Fruit fly (Drosophila melanogaster) whole organism, prepupa: ENCODE data around the gene CG13390.

Source experiments
- Blimp-1 ChIP-seq: fragments of 200-800 bp; sonication (Bioruptor generic); optimal IDR thresholded peaks from 3 replicates; lab custom pipeline; 2017; ENCODE audit warnings: missing biosample characterization, missing genetic modification characterization, mild to moderate bottlenecking, moderate library complexity, missing genetic modification reagents
- CG10669 ChIP-seq: fragments of 200-800 bp; sonication (Bioruptor generic); optimal IDR thresholded peaks from 3 replicates; lab custom pipeline; 2018; ENCODE audit warnings: missing biosample characterization, mild to moderate bottlenecking, missing genetic modification characterization, moderate library complexity
- CG11294 ChIP-seq: fragments of 200-800 bp; sonication (Bioruptor generic); IDR thresholded peaks from 2 replicates; pipeline ENCODE4 v1.3.6; 2022; ENCODE audit warnings: missing biosample characterization, missing genetic modification characterization
- CG11762 ChIP-seq: fragments of 200-800 bp; sonication (Bioruptor generic); optimal IDR thresholded peaks from 3 replicates; lab custom pipeline; 2016; ENCODE audit warnings: missing biosample characterization, missing genetic modification characterization; ENCODE audit not compliant: insufficient read depth
- CG11902 ChIP-seq: fragments of 200-800 bp; sonication (Bioruptor generic); optimal IDR thresholded peaks from 3 replicates; lab custom pipeline; 2016; ENCODE audit warnings: missing biosample characterization, missing genetic modification characterization
- CG15336 ChIP-seq: fragments of 200-800 bp; sonication (Bioruptor generic); IDR thresholded peaks from 2 replicates; pipeline ENCODE4 v1.3.6; 2022; ENCODE audit warnings: missing biosample characterization, missing genetic modification characterization
- CG1621 ChIP-seq: fragments of 200-800 bp; sonication (Bioruptor generic); optimal IDR thresholded peaks from 3 replicates; lab custom pipeline; 2018; ENCODE audit warnings: missing biosample characterization, mild to moderate bottlenecking, missing genetic modification characterization
- CG3032 ChIP-seq: fragments of 200-800 bp; optimal IDR thresholded peaks from 2 replicates; lab custom pipeline; 2019; ENCODE audit warnings: missing biosample characterization, mild to moderate bottlenecking, missing genetic modification characterization, moderate library complexity
- CG31627 ChIP-seq: fragments of 200-800 bp; sonication (Bioruptor generic); optimal IDR thresholded peaks from 3 replicates; lab custom pipeline; 2016; ENCODE audit warnings: missing biosample characterization, missing genetic modification characterization
- CG32006 ChIP-seq: fragments of 200-800 bp; sonication (Bioruptor generic); optimal IDR thresholded peaks from 3 replicates; lab custom pipeline; 2017; ENCODE audit warnings: missing biosample characterization, mild to moderate bottlenecking, missing genetic modification characterization
- CG3919 ChIP-seq: fragments of 200-800 bp; sonication (Bioruptor generic); optimal IDR thresholded peaks from 3 replicates; lab custom pipeline; 2016; ENCODE audit warnings: missing biosample characterization, missing genetic modification characterization
- CG4318 ChIP-seq: fragments of 200-800 bp; sonication (Bioruptor generic); optimal IDR thresholded peaks from 3 replicates; lab custom pipeline; 2017; ENCODE audit warnings: missing biosample characterization, mild to moderate bottlenecking, missing genetic modification characterization
- CG6163 ChIP-seq: fragments of 200-800 bp; sonication (Bioruptor generic); IDR thresholded peaks from 3 replicates; pipeline ENCODE4 v1.3.6; 2022; ENCODE audit warnings: missing biosample characterization, missing genetic modification characterization
- CG6276 ChIP-seq: fragments of 200-800 bp; sonication (Bioruptor generic); optimal IDR thresholded peaks from 2 replicates; lab custom pipeline; 2017; ENCODE audit warnings: missing biosample characterization, mild to moderate bottlenecking, missing genetic modification characterization
- CG6792 ChIP-seq: fragments of 200-800 bp; sonication (Bioruptor generic); optimal IDR thresholded peaks from 3 replicates; lab custom pipeline; 2016; ENCODE audit warnings: missing biosample characterization, missing genetic modification characterization
- CG6854 ChIP-seq: fragments of 200-800 bp; sonication (Bioruptor generic); optimal IDR thresholded peaks from 2 replicates; lab custom pipeline; 2017; ENCODE audit warnings: missing biosample characterization, mild to moderate bottlenecking, missing genetic modification characterization
- CG7368 ChIP-seq: fragments of 200-800 bp; sonication (Bioruptor generic); optimal IDR thresholded peaks from 3 replicates; lab custom pipeline; 2016; ENCODE audit warnings: missing biosample characterization, missing genetic modification characterization
- CG8119 ChIP-seq: fragments of 200-800 bp; sonication (Bioruptor generic); IDR thresholded peaks from 3 replicates; pipeline ENCODE4 v1.3.6; 2022; ENCODE audit warnings: missing biosample characterization, missing genetic modification characterization
- CG8632 ChIP-seq: fragments of 200-800 bp; sonication (Bioruptor generic); optimal IDR thresholded peaks from 3 replicates; lab custom pipeline; 2016; ENCODE audit warnings: missing biosample characterization, missing genetic modification characterization
- CG9139 ChIP-seq: fragments of 200-800 bp; sonication (Bioruptor generic); optimal IDR thresholded peaks from 3 replicates; lab custom pipeline; 2017; ENCODE audit warnings: missing biosample characterization, mild to moderate bottlenecking, missing genetic modification characterization
- Eip75B ChIP-seq: fragments of 200-800 bp; sonication (Bioruptor generic); optimal IDR thresholded peaks from 3 replicates; lab custom pipeline; 2016; ENCODE audit warnings: missing biosample characterization, missing genetic modification characterization
- Eip78C ChIP-seq: fragments of 200-800 bp; sonication (Bioruptor generic); peaks from one replicate; lab custom pipeline; 2016; ENCODE audit warnings: missing biosample characterization, missing genetic modification characterization
- Eip93F ChIP-seq: fragments of 200-800 bp; sonication (Bioruptor generic); optimal IDR thresholded peaks from 2 replicates; lab custom pipeline; 2016; ENCODE audit warnings: missing biosample characterization, mild to moderate bottlenecking, missing genetic modification characterization
- Ets21C ChIP-seq: fragments of 200-800 bp; sonication (Bioruptor generic); optimal IDR thresholded peaks from 3 replicates; lab custom pipeline; 2016; ENCODE audit warnings: missing biosample characterization, missing genetic modification characterization
- Ets96B ChIP-seq: fragments of 200-800 bp; optimal IDR thresholded peaks from 2 replicates; lab custom pipeline; 2019; ENCODE audit warnings: missing biosample characterization, mild to moderate bottlenecking, missing genetic modification characterization, moderate library complexity
- Gug ChIP-seq: fragments of 200-800 bp; sonication (Bioruptor generic); IDR thresholded peaks from 2 replicates; pipeline ENCODE4 v1.3.6; 2022; ENCODE audit warnings: missing biosample characterization, missing genetic modification characterization
- Hr38 ChIP-seq: sonication (Bioruptor generic); optimal IDR thresholded peaks from 2 replicates; lab custom pipeline; 2016; ENCODE audit warnings: missing biosample characterization, missing genetic modification characterization
- Hr39 ChIP-seq: fragments of 200-800 bp; sonication (Bioruptor generic); optimal IDR thresholded peaks from 2 replicates; lab custom pipeline; 2016; ENCODE audit warnings: missing biosample characterization, missing genetic modification characterization
- Hr4 ChIP-seq: fragments of 200-800 bp; sonication (Bioruptor generic); optimal IDR thresholded peaks from 3 replicates; lab custom pipeline; 2016; ENCODE audit warnings: missing biosample characterization, missing genetic modification characterization
- Lpt ChIP-seq: fragments of 200-800 bp; sonication (Bioruptor generic); optimal IDR thresholded peaks from 3 replicates; lab custom pipeline; 2016; ENCODE audit warnings: missing biosample characterization, missing genetic modification characterization
- Met ChIP-seq: fragments of 200-800 bp; sonication (Bioruptor generic); optimal IDR thresholded peaks from 3 replicates; lab custom pipeline; 2016; ENCODE audit warnings: missing biosample characterization, missing genetic modification characterization
- OdsH ChIP-seq: fragments of 200-800 bp; sonication (Bioruptor generic); optimal IDR thresholded peaks from 3 replicates; lab custom pipeline; 2016; ENCODE audit warnings: missing biosample characterization, missing genetic modification characterization
- Smox ChIP-seq: fragments of 200-800 bp; sonication (Bioruptor generic); optimal IDR thresholded peaks from 3 replicates; lab custom pipeline; 2016; ENCODE audit warnings: missing biosample characterization, missing genetic modification characterization
- Sox102F ChIP-seq: fragments of 200-800 bp; sonication (Bioruptor generic); optimal IDR thresholded peaks from 2 replicates; lab custom pipeline; 2016; ENCODE audit warnings: missing biosample characterization, mild to moderate bottlenecking, missing genetic modification characterization
- Sox14 ChIP-seq: fragments of 200-800 bp; sonication (Bioruptor generic); optimal IDR thresholded peaks from 3 replicates; lab custom pipeline; 2016; ENCODE audit warnings: missing biosample characterization, missing genetic modification characterization
- Sox15 ChIP-seq: fragments of 200-800 bp; sonication (Bioruptor generic); optimal IDR thresholded peaks from 3 replicates; lab custom pipeline; 2016; ENCODE audit warnings: missing biosample characterization, missing genetic modification characterization
- achi ChIP-seq: fragments of 200-800 bp; sonication (Bioruptor generic); optimal IDR thresholded peaks from 3 replicates; lab custom pipeline; 2016; ENCODE audit warnings: missing biosample characterization, missing genetic modification characterization
- acj6 ChIP-seq: fragments of 200-800 bp; sonication (Bioruptor generic); optimal IDR thresholded peaks from 3 replicates; lab custom pipeline; 2016; ENCODE audit warnings: missing biosample characterization, missing genetic modification characterization
- cyc ChIP-seq: fragments of 200-800 bp; sonication (Bioruptor generic); optimal IDR thresholded peaks from 3 replicates; lab custom pipeline; 2016; ENCODE audit warnings: missing biosample characterization, missing genetic modification characterization
- dac ChIP-seq: fragments of 200-800 bp; sonication (Bioruptor generic); optimal IDR thresholded peaks from 2 replicates; lab custom pipeline; 2017; ENCODE audit warnings: missing biosample characterization, mild to moderate bottlenecking, missing genetic modification characterization
- dsx ChIP-seq: fragments of 200-800 bp; optimal IDR thresholded peaks from 3 replicates; lab custom pipeline; 2019; ENCODE audit warnings: missing biosample characterization, mild to moderate bottlenecking, missing genetic modification characterization, moderate library complexity; ENCODE audit not compliant: poor library complexity, severe bottlenecking
- eg ChIP-seq: fragments of 200-800 bp; sonication (Bioruptor generic); IDR thresholded peaks from 3 replicates; pipeline ENCODE4 v1.3.6; 2022; ENCODE audit warnings: missing biosample characterization, missing genetic modification characterization
- esn ChIP-seq: fragments of 200-800 bp; sonication (Bioruptor generic); optimal IDR thresholded peaks from 2 replicates; lab custom pipeline; 2016; ENCODE audit warnings: missing biosample characterization, mild to moderate bottlenecking, missing genetic modification characterization, moderate library complexity
- fd59A ChIP-seq: fragments of 200-800 bp; sonication (Bioruptor generic); optimal IDR thresholded peaks from 2 replicates; lab custom pipeline; 2017; ENCODE audit warnings: missing biosample characterization, mild to moderate bottlenecking, missing genetic modification characterization, missing genetic modification reagents
- fd85E ChIP-seq: fragments of 200-800 bp; sonication (Bioruptor generic); optimal IDR thresholded peaks from 3 replicates; lab custom pipeline; 2016; ENCODE audit warnings: missing biosample characterization, missing genetic modification characterization
- fkh ChIP-seq: fragments of 200-800 bp; sonication (Bioruptor generic); optimal IDR thresholded peaks from 3 replicates; lab custom pipeline; 2017; ENCODE audit warnings: missing biosample characterization, mild to moderate bottlenecking, missing genetic modification characterization, moderate library complexity
- lz ChIP-seq: fragments of 200-800 bp; sonication (Bioruptor generic); optimal IDR thresholded peaks from 3 replicates; lab custom pipeline; 2016; ENCODE audit warnings: missing biosample characterization, missing genetic modification characterization
- net ChIP-seq: fragments of 200-800 bp; sonication (Bioruptor generic); optimal IDR thresholded peaks from 3 replicates; lab custom pipeline; 2016; ENCODE audit warnings: missing biosample characterization, missing genetic modification characterization
- pdm3 ChIP-seq: fragments of 200-800 bp; sonication (Bioruptor generic); optimal IDR thresholded peaks from 3 replicates; lab custom pipeline; 2016; ENCODE audit warnings: missing biosample characterization, missing genetic modification characterization
- spab ChIP-seq: fragments of 200-800 bp; sonication (Bioruptor generic); optimal IDR thresholded peaks from 2 replicates; lab custom pipeline; 2017; ENCODE audit warnings: missing biosample characterization, mild to moderate bottlenecking, missing genetic modification characterization, missing genetic modification reagents
- ss ChIP-seq, 2 experiments: fragments of 200-800 bp; sonication (Bioruptor generic); optimal IDR thresholded peaks; 2 replicates in 1 of 2; 3 replicates in 1 of 2; lab custom pipeline; 2017 to 2018; ENCODE audit warnings: mild to moderate bottlenecking in 2 of 2, missing biosample characterization in 2 of 2, missing genetic modification characterization in 2 of 2, moderate library complexity in 1 of 2
- svp ChIP-seq: fragments of 200-800 bp; sonication (Bioruptor generic); peaks from one replicate; lab custom pipeline; 2016; ENCODE audit warnings: missing biosample characterization, missing genetic modification characterization
- topi ChIP-seq: fragments of 200-800 bp; sonication (Bioruptor generic); optimal IDR thresholded peaks from 3 replicates; lab custom pipeline; 2016; ENCODE audit warnings: missing biosample characterization, missing genetic modification characterization
- vri ChIP-seq: fragments of 200-800 bp; sonication (Bioruptor generic); optimal IDR thresholded peaks from 3 replicates; lab custom pipeline; 2016; ENCODE audit warnings: missing biosample characterization, mild to moderate bottlenecking, missing genetic modification characterization

The CG13390 gene

dm6 chr2L:8411530-8411929 is 34.9 kb upstream of the CG13390 start, which contains the start of gene Naglu:
Gene Naglu, minus strand, starts transcription at chr2L:8411868.
- TF ChIP-seq OdsH: no peak
- no peak for TF ChIP-seq Hr4 (GFP tag; lab: Kevin White, UChicago)
- TF ChIP-seq Eip93F: no peak
- no peak for TF ChIP-seq CG6276
- TF ChIP-seq CG8119 (GFP tag; lab: Robert Waterston, UW): no peak
- no peak for TF ChIP-seq Ets21C
- no peak for TF ChIP-seq CG11902
- peak; percentile 32 for TF ChIP-seq CG8632 (GFP tag; lab: Kevin White, UChicago)
- no peak for TF ChIP-seq dac (GFP tag; lab: Kevin White, UChicago)
- TF ChIP-seq fd59A (GFP tag; lab: Kevin White, UChicago): no peak
- peak; percentile 46 for TF ChIP-seq CG6792 (GFP tag; lab: Kevin White, UChicago)
- no peak for TF ChIP-seq CG4318 (GFP tag; lab: Kevin White, UChicago)
- TF ChIP-seq Sox102F (GFP tag; lab: Kevin White, UChicago): no peak
- TF ChIP-seq CG10669 (GFP tag; lab: Kevin White, UChicago): no peak
- no peak for TF ChIP-seq pdm3
- TF ChIP-seq fkh: no peak
- peak; percentile 53 for TF ChIP-seq esn (GFP tag; lab: Kevin White, UChicago)
- no peak for TF ChIP-seq cyc (GFP tag; lab: Kevin White, UChicago)
- no peak for TF ChIP-seq Ets96B (tag; lab: Kevin White, UChicago)
- no peak for TF ChIP-seq Lpt (GFP tag; lab: Kevin White, UChicago)
- no peak for TF ChIP-seq net (GFP tag; lab: Kevin White, UChicago)
- no peak for TF ChIP-seq CG3919 (GFP tag; lab: Kevin White, UChicago)
- no peak for TF ChIP-seq fd85E (GFP tag; lab: Kevin White, UChicago)
- TF ChIP-seq CG11294 (GFP tag; lab: Robert Waterston, UW): no peak
- peak; percentile 15; the same call in 1 of the 3 replicates for TF ChIP-seq CG6163 (GFP tag; lab: Robert Waterston, UW)
- TF ChIP-seq lz (GFP tag; lab: Kevin White, UChicago): no peak
- TF ChIP-seq Hr38 (GFP tag; lab: Kevin White, UChicago): no peak
- TF ChIP-seq Met (GFP tag; lab: Kevin White, UChicago): no peak
- no peak for TF ChIP-seq CG1621 (tag; lab: Kevin White, UChicago)
- no peak for TF ChIP-seq CG11762 (GFP tag; lab: Kevin White, UChicago)
- TF ChIP-seq ss (GFP tag; optimal IDR thresholded peaks at IDR 0.05; lab: Kevin White, UChicago): no peak
- TF ChIP-seq CG7368: no peak
- TF ChIP-seq eg (GFP tag; lab: Robert Waterston, UW): no peak
- peak; percentile 40 for TF ChIP-seq Blimp-1
- no peak for TF ChIP-seq CG3032 (tag; lab: Kevin White, UChicago)
- TF ChIP-seq Sox14: no peak
- TF ChIP-seq CG9139 (GFP tag; lab: Kevin White, UChicago): no peak
- TF ChIP-seq vri (GFP tag; lab: Kevin White, UChicago): no peak
- peak; percentile 93 for TF ChIP-seq svp
- no peak for TF ChIP-seq CG15336
- no peak for TF ChIP-seq CG32006 (GFP tag; lab: Kevin White, UChicago)
- TF ChIP-seq Smox (GFP tag; lab: Kevin White, UChicago): no peak
- TF ChIP-seq dsx (GFP tag; lab: Kevin White, UChicago): no peak
- peak; percentile 74 for TF ChIP-seq Eip78C (GFP tag; lab: Kevin White, UChicago)
- no peak for TF ChIP-seq acj6 (GFP tag; lab: Kevin White, UChicago)
- no peak for TF ChIP-seq achi (GFP tag; lab: Kevin White, UChicago)
- TF ChIP-seq CG31627 (GFP tag; lab: Kevin White, UChicago): peak; percentile 12
- TF ChIP-seq Gug (GFP tag; lab: Robert Waterston, UW): no peak
- no peak for TF ChIP-seq Hr39
- no peak for TF ChIP-seq Sox15 (GFP tag; lab: Kevin White, UChicago)
- TF ChIP-seq topi (GFP tag; lab: Kevin White, UChicago): no peak
- TF ChIP-seq CG6854: peak; percentile 0
- peak; percentile 44 for TF ChIP-seq Eip75B
- TF ChIP-seq spab (GFP tag; lab: Kevin White, UChicago): no peak
